Fruit fly (Drosophila melanogaster) whole organism, embryonic: ENCODE data around the gene Ir31a.

Source experiments
- ATbp ChIP-seq: fragments of 200-800 bp; sonication (Bioruptor generic); optimal IDR thresholded peaks from 2 replicates; lab custom pipeline; 2017; ENCODE audit warnings: missing biosample characterization, mild to moderate bottlenecking, missing genetic modification characterization, missing genetic modification reagents
- Abd-B ChIP-seq: fragments of 200-800 bp; sonication (Bioruptor generic); optimal IDR thresholded peaks from 2 replicates; lab custom pipeline; 2018; ENCODE audit warnings: missing biosample characterization, mild to moderate bottlenecking, missing genetic modification characterization, moderate library complexity
- Atf6 ChIP-seq: fragments of 200-800 bp; sonication (Bioruptor generic); IDR thresholded peaks from 2 replicates; pipeline ENCODE4 v1.3.6; 2022; ENCODE audit warnings: missing biosample characterization, missing genetic modification characterization
- Awh ChIP-seq: fragments of 200-800 bp; sonication (Bioruptor generic); IDR thresholded peaks from 2 replicates; pipeline ENCODE4, ENCODE4 v1.3.6; 2022; ENCODE audit warnings: missing biosample characterization, missing genetic modification characterization
- C15 ChIP-seq: fragments of 200-800 bp; sonication (Bioruptor generic); IDR thresholded peaks from 3 replicates; pipeline ENCODE4 v1.3.6; 2022; ENCODE audit warnings: missing biosample characterization, missing genetic modification characterization
- CG10979 ChIP-seq: fragments of 200-800 bp; sonication (Bioruptor generic); optimal IDR thresholded peaks from 2 replicates; lab custom pipeline; 2018; ENCODE audit warnings: missing biosample characterization, mild to moderate bottlenecking, missing genetic modification characterization, moderate library complexity
- CG11504 ChIP-seq: fragments of 200-800 bp; sonication (Bioruptor generic); optimal IDR thresholded peaks from 3 replicates; lab custom pipeline; 2019; ENCODE audit warnings: missing biosample characterization, mild to moderate bottlenecking, missing genetic modification characterization, moderate library complexity
- CG1647 ChIP-seq: fragments of 200-800 bp; sonication (Bioruptor generic); optimal IDR thresholded peaks from 3 replicates; lab custom pipeline; 2016; ENCODE audit warnings: missing biosample characterization, missing genetic modification characterization
- CG17612 ChIP-seq: fragments of 200-800 bp; sonication (Bioruptor generic); IDR thresholded peaks from 2 replicates; pipeline ENCODE4 v1.3.6; 2022; ENCODE audit warnings: missing biosample characterization, missing genetic modification characterization
- CG2199 ChIP-seq: fragments of 200-800 bp; sonication (Bioruptor generic); IDR thresholded peaks from 3 replicates; pipeline ENCODE4 v1.3.6; 2022; ENCODE audit warnings: missing biosample characterization, missing genetic modification characterization
- CG2712 ChIP-seq: fragments of 200-800 bp; optimal IDR thresholded peaks from 3 replicates; lab custom pipeline; 2019; ENCODE audit warnings: missing biosample characterization, mild to moderate bottlenecking, missing genetic modification characterization, moderate library complexity
- CG31388 ChIP-seq: fragments of 200-800 bp; sonication (Bioruptor generic); optimal IDR thresholded peaks from 2 replicates; lab custom pipeline; 2016; ENCODE audit warnings: missing biosample characterization, missing genetic modification characterization
- CG3281 ChIP-seq: fragments of 200-800 bp; sonication (Bioruptor generic); optimal IDR thresholded peaks from 3 replicates; lab custom pipeline; 2017; ENCODE audit warnings: missing biosample characterization, mild to moderate bottlenecking, missing genetic modification characterization
- CG3407 ChIP-seq: fragments of 200-800 bp; sonication (Bioruptor generic); optimal IDR thresholded peaks from 2 replicates; lab custom pipeline; 2018; ENCODE audit warnings: missing biosample characterization, mild to moderate bottlenecking, missing genetic modification characterization
- CG3847 ChIP-seq: fragments of 200-800 bp; sonication (Bioruptor generic); IDR thresholded peaks from 2 replicates; pipeline ENCODE4 v1.3.6; 2022; ENCODE audit warnings: missing biosample characterization, missing genetic modification characterization
- CG6272 ChIP-seq: fragments of 200-800 bp; sonication (Bioruptor generic); IDR thresholded peaks from 2 replicates; pipeline ENCODE4 v1.3.6; 2022; ENCODE audit warnings: missing biosample characterization, missing genetic modification characterization
- CG6854 ChIP-seq: fragments of 200-800 bp; sonication (Bioruptor generic); optimal IDR thresholded peaks from 3 replicates; lab custom pipeline; 2017; ENCODE audit warnings: missing biosample characterization, mild to moderate bottlenecking, missing genetic modification characterization
- CG7556 ChIP-seq: fragments of 200-800 bp; sonication (Bioruptor generic); optimal IDR thresholded peaks from 2 replicates; lab custom pipeline; 2017; ENCODE audit warnings: missing biosample characterization, mild to moderate bottlenecking, missing genetic modification characterization
- CG9215 ChIP-seq: fragments of 200-800 bp; sonication (Bioruptor generic); IDR thresholded peaks from 2 replicates; pipeline ENCODE4 v1.3.6; 2022; ENCODE audit warnings: missing biosample characterization, missing genetic modification characterization
- Deaf1 ChIP-seq: fragments of 200-800 bp; optimal IDR thresholded peaks from 3 replicates; lab custom pipeline; 2019; ENCODE audit warnings: missing biosample characterization, mild to moderate bottlenecking, missing genetic modification characterization, moderate library complexity
- Dip3 ChIP-seq: fragments of 200-800 bp; sonication (Bioruptor generic); optimal IDR thresholded peaks from 3 replicates; lab custom pipeline; 2016; ENCODE audit warnings: missing biosample characterization, missing genetic modification characterization
- Drgx ChIP-seq: fragments of 200-800 bp; sonication (Bioruptor generic); IDR thresholded peaks from 2 replicates; pipeline ENCODE4 v1.3.6; 2022; ENCODE audit warnings: missing biosample characterization, missing genetic modification characterization
- Hand ChIP-seq: fragments of 200-800 bp; sonication (Bioruptor generic); optimal IDR thresholded peaks from 2 replicates; lab custom pipeline; 2017; ENCODE audit warnings: mild to moderate bottlenecking, missing biosample characterization, missing genetic modification reagents, missing genetic modification characterization
- Hmr ChIP-seq: fragments of 200-800 bp; sonication (Bioruptor generic); optimal IDR thresholded peaks from 3 replicates; lab custom pipeline; 2017; ENCODE audit warnings: mild to moderate bottlenecking, missing biosample characterization, missing genetic modification reagents, missing genetic modification characterization
- Myb ChIP-seq: fragments of 200-800 bp; sonication (Bioruptor generic); optimal IDR thresholded peaks from 2 replicates; lab custom pipeline; 2016; ENCODE audit warnings: missing biosample characterization, missing genetic modification characterization
- Optix ChIP-seq: fragments of 200-800 bp; sonication (Bioruptor generic); IDR thresholded peaks from 3 replicates; pipeline ENCODE4 v1.3.6; 2022; ENCODE audit warnings: missing biosample characterization, missing genetic modification characterization
- Ravus ChIP-seq: fragments of 200-800 bp; sonication (Bioruptor generic); IDR thresholded peaks from 2 replicates; pipeline ENCODE4 v1.3.6; 2022; ENCODE audit warnings: missing biosample characterization, missing genetic modification characterization
- amos ChIP-seq: fragments of 200-800 bp; sonication (Bioruptor generic); IDR thresholded peaks from 2 replicates; pipeline ENCODE4 v1.3.6; 2022; ENCODE audit warnings: missing biosample characterization, missing genetic modification characterization; ENCODE audit not compliant: partially characterized antibody
- btn ChIP-seq: fragments of 200-800 bp; sonication (Bioruptor generic); optimal IDR thresholded peaks from 2 replicates; lab custom pipeline; 2016; ENCODE audit warnings: missing biosample characterization, missing genetic modification characterization
- ci ChIP-seq: fragments of 200-800 bp; sonication (Bioruptor generic); IDR thresholded peaks from 3 replicates; pipeline ENCODE4 v1.3.6; 2022; ENCODE audit warnings: missing biosample characterization, missing genetic modification characterization
- corto ChIP-seq: fragments of 200-800 bp; sonication (Bioruptor generic); optimal IDR thresholded peaks from 2 replicates; lab custom pipeline; 2016; ENCODE audit warnings: missing biosample characterization, mild to moderate bottlenecking, missing genetic modification characterization, moderate library complexity
- dati ChIP-seq: fragments of 200-800 bp; sonication (Bioruptor generic); IDR thresholded peaks from 2 replicates; pipeline ENCODE4 v1.3.6; 2022; ENCODE audit warnings: missing biosample characterization, missing genetic modification characterization
- dmrt99B ChIP-seq: fragments of 200-800 bp; sonication (Bioruptor generic); optimal IDR thresholded peaks from 2 replicates; lab custom pipeline; 2018; ENCODE audit warnings: missing biosample characterization, mild to moderate bottlenecking, missing genetic modification characterization, moderate library complexity
- emc ChIP-seq: fragments of 200-800 bp; sonication (Bioruptor generic); optimal IDR thresholded peaks from 2 replicates; lab custom pipeline; 2016; ENCODE audit warnings: missing biosample characterization, missing genetic modification characterization
- fd64A ChIP-seq: fragments of 200-800 bp; sonication (Bioruptor generic); optimal IDR thresholded peaks from 3 replicates; lab custom pipeline; 2018; ENCODE audit warnings: missing biosample characterization, mild to moderate bottlenecking, missing genetic modification characterization
- gcm2 ChIP-seq: fragments of 200-800 bp; sonication (Bioruptor generic); optimal IDR thresholded peaks from 2 replicates; lab custom pipeline; 2016; ENCODE audit warnings: missing biosample characterization, missing genetic modification characterization
- h ChIP-seq: fragments of >200 bp; optimal IDR thresholded peaks from 2 replicates; lab custom pipeline; 2017
- ham ChIP-seq: fragments of 200-800 bp; sonication (Bioruptor generic); IDR thresholded peaks from 2 replicates; pipeline ENCODE4 v1.3.6; 2022; ENCODE audit warnings: missing biosample characterization, missing genetic modification characterization
- hb ChIP-seq: fragments of 200-800 bp; sonication (Bioruptor generic); IDR thresholded peaks from 3 replicates; pipeline ENCODE4 v1.3.6; 2022; ENCODE audit warnings: missing biosample characterization, missing genetic modification characterization; ENCODE audit not compliant: partially characterized antibody
- mld ChIP-seq: fragments of 200-800 bp; sonication (Bioruptor generic); IDR thresholded peaks from 3 replicates; pipeline ENCODE4 v1.3.6; 2022; ENCODE audit warnings: missing biosample characterization, missing genetic modification characterization; ENCODE audit not compliant: partially characterized antibody
- peb ChIP-seq: fragments of 200-800 bp; sonication (Bioruptor generic); IDR thresholded peaks from 2 replicates; pipeline ENCODE4 v1.3.6; 2022; ENCODE audit warnings: missing biosample characterization, missing genetic modification characterization
- psq ChIP-seq: fragments of 200-800 bp; sonication (Bioruptor generic); optimal IDR thresholded peaks from 2 replicates; lab custom pipeline; 2017; ENCODE audit warnings: missing biosample characterization, missing genetic modification characterization
- sd ChIP-seq: fragments of 200-800 bp; sonication (Bioruptor generic); optimal IDR thresholded peaks from 3 replicates; lab custom pipeline; 2018; ENCODE audit warnings: missing biosample characterization, mild to moderate bottlenecking, missing genetic modification characterization, moderate library complexity
- tap ChIP-seq: fragments of 200-800 bp; optimal IDR thresholded peaks from 3 replicates; lab custom pipeline; 2019; ENCODE audit warnings: missing biosample characterization, mild to moderate bottlenecking, missing genetic modification characterization, moderate library complexity
- tio ChIP-seq: fragments of 200-800 bp; sonication (Bioruptor generic); optimal IDR thresholded peaks from 2 replicates; lab custom pipeline; 2017; ENCODE audit warnings: missing biosample characterization, missing genetic modification characterization, inconsistent platforms
- unpg ChIP-seq: fragments of 200-800 bp; sonication (Bioruptor generic); optimal IDR thresholded peaks from 3 replicates; lab custom pipeline; 2018; ENCODE audit warnings: missing biosample characterization, mild to moderate bottlenecking, missing genetic modification characterization, moderate library complexity
- usp ChIP-seq: fragments of >200 bp; optimal IDR thresholded peaks from 2 replicates; lab custom pipeline; 2017; ENCODE audit warnings: missing biosample characterization, missing genetic modification characterization
- vnd ChIP-seq: fragments of 200-800 bp; sonication (Bioruptor generic); IDR thresholded peaks from 3 replicates; pipeline ENCODE4 v1.3.6; 2022; ENCODE audit warnings: missing biosample characterization, missing genetic modification characterization; ENCODE audit not compliant: partially characterized antibody
- zf30C ChIP-seq: fragments of 200-800 bp; sonication (Bioruptor generic); optimal IDR thresholded peaks from 3 replicates; lab custom pipeline; 2018; ENCODE audit warnings: missing biosample characterization, mild to moderate bottlenecking, missing genetic modification characterization

Ir31a gene

dm6 chr2L:10387869-10388726 is 17.3 kb upstream of the Ir31a start, which contains the start of gene da (continued):
- TF ChIP-seq CG6854 (GFP tag; lab: Kevin White, UChicago) = peak; percentile 38
- TF ChIP-seq Myb = peak; percentile 29
- TF ChIP-seq Atf6 (GFP tag; lab: Robert Waterston, UW) = peak; percentile 63
- TF ChIP-seq CG2712 = peak; percentile 71
- peak; percentile 31; the same call in 1 of the 2 replicates for TF ChIP-seq peb (GFP tag; lab: Robert Waterston, UW)
- TF ChIP-seq dmrt99B (tag; lab: Kevin White, UChicago) = peak; percentile 63
- peak; percentile 66; the same call in 1 of the 2 replicates for TF ChIP-seq amos (GFP tag; lab: Robert Waterston, UW)
- TF ChIP-seq Abd-B (GFP tag; lab: Kevin White, UChicago) = no peak
- no peak for TF ChIP-seq dati (GFP tag; lab: Robert Waterston, UW)
- TF ChIP-seq tio (GFP tag; lab: Kevin White, UChicago) = no peak
- TF ChIP-seq CG3407 (GFP tag; lab: Kevin White, UChicago) = no peak
- peak; percentile 52; the same call in 1 of the 2 replicates for TF ChIP-seq Awh (GFP tag; lab: Robert Waterston, UW)
- TF ChIP-seq vnd = no peak; the same call in 2 of the 3 replicates
- no peak for TF ChIP-seq corto (GFP tag; lab: Kevin White, UChicago)
- TF ChIP-seq ci (GFP tag; lab: Robert Waterston, UW) = peak; percentile 81; the same call in 2 of the 3 replicates
- no peak for TF ChIP-seq CG9215 (GFP tag; lab: Robert Waterston, UW)
- no peak for TF ChIP-seq ham (GFP tag; lab: Robert Waterston, UW)
- peak; percentile 45 for TF ChIP-seq Dip3 (GFP tag; lab: Kevin White, UChicago)
- TF ChIP-seq emc = peak; percentile 20
- peak; percentile 10 for TF ChIP-seq CG3281 (GFP tag; lab: Kevin White, UChicago)
- no peak for TF ChIP-seq C15 (GFP tag; lab: Robert Waterston, UW)
- TF ChIP-seq ATbp (GFP tag; lab: Kevin White, UChicago) = no peak
- TF ChIP-seq CG31388 (GFP tag; lab: Kevin White, UChicago) = peak; percentile 7
- TF ChIP-seq CG17612 (GFP tag; lab: Robert Waterston, UW) = no peak
- TF ChIP-seq hb (GFP tag; lab: Robert Waterston, UW) = no peak
- TF ChIP-seq sd = peak; percentile 46
- TF ChIP-seq h = no peak
- TF ChIP-seq Hmr (GFP tag; lab: Kevin White, UChicago) = peak; percentile 63
- TF ChIP-seq CG7556 (GFP tag; lab: Kevin White, UChicago) = peak; percentile 25
- no peak for TF ChIP-seq Hand (GFP tag; lab: Kevin White, UChicago)
- no peak for TF ChIP-seq btn (GFP tag; lab: Kevin White, UChicago)
- TF ChIP-seq Deaf1 = peak; percentile 98
- no peak for TF ChIP-seq Optix (GFP tag; lab: Robert Waterston, UW)
- peak; percentile 52 for TF ChIP-seq unpg (GFP tag; lab: Kevin White, UChicago)
- peak; percentile 15; the same call in 1 of the 2 replicates for TF ChIP-seq CG3847 (GFP tag; lab: Robert Waterston, UW)
- TF ChIP-seq gcm2 = no peak
- peak; percentile 37; the same call in 1 of the 2 replicates for TF ChIP-seq Drgx
- 0 out of 3 replicates have a peak, but pooled peaks have one; percentile 68 for TF ChIP-seq CG2199 (GFP tag; lab: Robert Waterston, UW)
- TF ChIP-seq zf30C (GFP tag; lab: Kevin White, UChicago) = no peak
- no peak for TF ChIP-seq usp (GFP tag; lab: Kevin White, UChicago)
- TF ChIP-seq CG6272 (GFP tag; lab: Robert Waterston, UW) = peak; percentile 50; the same call in 1 of the 2 replicates
- peak; percentile 72 for TF ChIP-seq CG11504 (tag; lab: Kevin White, UChicago)
- TF ChIP-seq tap (tag; lab: Kevin White, UChicago) = peak; percentile 60
- TF ChIP-seq CG10979 = peak; percentile 35
- TF ChIP-seq Ravus = no peak
- no peak for TF ChIP-seq psq (GFP tag; lab: Kevin White, UChicago)
- TF ChIP-seq CG1647 (GFP tag; lab: Kevin White, UChicago) = peak; percentile 24
- no peak for TF ChIP-seq fd64A (GFP tag; lab: Kevin White, UChicago)
- TF ChIP-seq mld (GFP tag; lab: Robert Waterston, UW) = no peak
